Worm (Caenorhabditis elegans): ENCODE data around the gene sre-45.

- TF ChIP-seq B0310.2 (tag; optimal IDR thresholded peaks at IDR 0.05) (no peak), ama-1 (optimal IDR thresholded peaks at IDR 0.05) (no peak), scrt-1 (GFP tag; IDR thresholded peaks at IDR 0.05) (no peak), hmbx-1 (tag; optimal IDR thresholded peaks at IDR 0.05) (no peak), ceh-13 (GFP tag; optimal IDR thresholded peaks at IDR 0.05) (no peak), tbx-11 (GFP tag; IDR thresholded peaks at IDR 0.05) (no peak), hnd-1 (tag; optimal IDR thresholded peaks at IDR 0.05) (no peak), pes-1 (GFP tag; IDR thresholded peaks at IDR 0.05) (no peak), flt-1 (GFP tag; IDR thresholded peaks at IDR 0.05) (no peak), ceh-36 (tag; optimal IDR thresholded peaks at IDR 0.05) (no peak), tra-4 (tag; optimal IDR thresholded peaks at IDR 0.05) (no peak), sea-1 (GFP tag; conservative IDR thresholded peaks at IDR 0.05) (no peak)
Observed at ce11 chrII:13492948-13493347, 24.8 kb upstream of the sre-45 start, which contains the start of gene F45H10.2.

Measured in whole organism, early embryonic.